Worm (Caenorhabditis elegans): ENCODE data around the gene acr-23.

The acr-23 gene

ce11 chrV:3703888-3704287, 44.5 kb upstream of the acr-23 start:
- no peak for TF ChIP-seq ceh-32 (tag; optimal IDR thresholded peaks at IDR 0.05; ENCODE audit: poor library complexity)
- peak in 1 of 2 experiments; percentile 47 for TF ChIP-seq unc-62 (GFP tag; optimal IDR thresholded peaks at IDR 0.05 in 1 of 2)
- no peak for TF ChIP-seq unc-62 (tag; optimal IDR thresholded peaks at IDR 0.05)
- peak; percentile 62 for TF ChIP-seq dmd-6 (GFP tag; IDR thresholded peaks at IDR 0.05)
- TF ChIP-seq mes-2 (tag; optimal IDR thresholded peaks at IDR 0.05; ENCODE audit: poor library complexity, severe bottlenecking): peak; percentile 59
- TF ChIP-seq nhr-41 (GFP tag; IDR thresholded peaks at IDR 0.05): no peak
- peak; percentile 68; the same call in 1 of the 2 replicates for TF ChIP-seq pha-4 (GFP tag; IDR thresholded peaks at IDR 0.05)
- no peak for TF ChIP-seq pha-4 (tag; optimal IDR thresholded peaks at IDR 0.05)
- TF ChIP-seq ZK337.2 (GFP tag; IDR thresholded peaks at IDR 0.05): no peak
- TF ChIP-seq nhr-28 (tag; optimal IDR thresholded peaks at IDR 0.05): peak; percentile 34
- TF ChIP-seq lsy-2 (tag; optimal IDR thresholded peaks at IDR 0.05): peak in 1 of 2 experiments; percentile 66
- TF ChIP-seq tag-97 (GFP tag; IDR thresholded peaks at IDR 0.05): no peak
- 0 out of 2 replicates have a peak, but pooled peaks have one; percentile 21 for TF ChIP-seq tra-1 (GFP tag; IDR thresholded peaks at IDR 0.05)
- no peak for TF ChIP-seq ceh-44 (GFP tag; IDR thresholded peaks at IDR 0.05)
- no peak for TF ChIP-seq daf-12 (tag; optimal IDR thresholded peaks at IDR 0.05)
- peak; percentile 48 for TF ChIP-seq dpl-1 (GFP tag; optimal IDR thresholded peaks at IDR 0.05)
- peak in 1 of 2 experiments; percentile 50 for TF ChIP-seq hif-1 (tag; optimal IDR thresholded peaks at IDR 0.05)
- TF ChIP-seq mdl-1 (tag; optimal IDR thresholded peaks at IDR 0.05): peak; percentile 18 to 20
- TF ChIP-seq F37D6.2 (tag; optimal IDR thresholded peaks at IDR 0.05): peak; percentile 8
- TF ChIP-seq daf-16 (GFP tag; optimal IDR thresholded peaks at IDR 0.05): no peak
- TF ChIP-seq daf-16 (tag; optimal IDR thresholded peaks at IDR 0.05): peak; percentile 32
- TF ChIP-seq R02D3.7 (tag; optimal IDR thresholded peaks at IDR 0.05): no peak
- no peak for TF ChIP-seq D1046.2 (GFP tag; IDR thresholded peaks at IDR 0.05)
- no peak for TF ChIP-seq pqm-1 (tag; optimal IDR thresholded peaks at IDR 0.05)
- TF ChIP-seq nhr-48 (tag; optimal IDR thresholded peaks at IDR 0.05): peak; percentile 49
- TF ChIP-seq nhr-10 (tag; optimal IDR thresholded peaks at IDR 0.05): no peak
- TF ChIP-seq set-16 (GFP tag; IDR thresholded peaks at IDR 0.05): 0 out of 2 replicates have a peak, but pooled peaks have one; percentile 49
- peak; percentile 14 for TF ChIP-seq jun-1 (tag; optimal IDR thresholded peaks at IDR 0.05)
- TF ChIP-seq F49E8.2 (tag; optimal IDR thresholded peaks at IDR 0.05; ENCODE audit: borderline replicate concordance): no peak
- TF ChIP-seq hlh-30 (tag; optimal IDR thresholded peaks at IDR 0.05; ENCODE audit: insufficient read depth): peak; percentile 76
- no peak for TF ChIP-seq attf-4 (tag; optimal IDR thresholded peaks at IDR 0.05)
- 0 out of 2 replicates have a peak, but pooled peaks have one; percentile 55 for TF ChIP-seq dmd-8 (GFP tag; IDR thresholded peaks at IDR 0.05)
- TF ChIP-seq lin-38 (GFP tag; IDR thresholded peaks at IDR 0.05): peak; percentile 41
- TF ChIP-seq mxl-3 (GFP tag; optimal IDR thresholded peaks at IDR 0.05): peak; percentile 8
- TF ChIP-seq T26A8.4 (GFP tag; IDR thresholded peaks at IDR 0.05): peak; percentile 37; the same call in 1 of the 2 replicates
- no peak for TF ChIP-seq aly-2 (tag; optimal IDR thresholded peaks at IDR 0.05)
- no peak for TF ChIP-seq spr-3 (GFP tag; optimal IDR thresholded peaks at IDR 0.05)
- peak; percentile 70 for TF ChIP-seq mep-1 (tag; optimal IDR thresholded peaks at IDR 0.05)
- no peak for TF ChIP-seq ztf-11 (tag; optimal IDR thresholded peaks at IDR 0.05)
- no peak for TF ChIP-seq lim-7 (GFP tag; IDR thresholded peaks at IDR 0.05)
- no peak for TF ChIP-seq lin-13 (GFP tag; optimal IDR thresholded peaks at IDR 0.05)
- TF ChIP-seq F44E2.7 (GFP tag; IDR thresholded peaks at IDR 0.05): no peak
- TF ChIP-seq ceh-28 (tag; optimal IDR thresholded peaks at IDR 0.05): no peak
- TF ChIP-seq zip-2 (tag; optimal IDR thresholded peaks at IDR 0.05): no peak
- TF ChIP-seq zag-1 (tag; optimal IDR thresholded peaks at IDR 0.05): no peak
- TF ChIP-seq duxl-1 (tag; optimal IDR thresholded peaks at IDR 0.05; ENCODE audit: poor library complexity): peak; percentile 41
- TF ChIP-seq Y48G9A.11 (GFP tag; IDR thresholded peaks at IDR 0.05): no peak
- peak; percentile 37 for TF ChIP-seq spr-1 (tag; optimal IDR thresholded peaks at IDR 0.05)
- TF ChIP-seq daf-19 (GFP tag; conservative IDR thresholded peaks at IDR 0.05): no peak
- peak; percentile 93 for TF ChIP-seq hmg-1.1 (GFP tag; IDR thresholded peaks at IDR 0.05)
- no peak for TF ChIP-seq sdz-12 (GFP tag; optimal IDR thresholded peaks at IDR 0.05)
- TF ChIP-seq dve-1 (tag; optimal IDR thresholded peaks at IDR 0.05; ENCODE audit: insufficient read depth): peak; percentile 67

Measured in whole organism, L4 larva.